Worm (Caenorhabditis elegans) whole organism, mixed stage, embryonic: ENCODE measurements around the gene xpb-1.

ENCODE experiments used
- M03D4.4 ChIP-seq: sonication (generic microtip); optimal IDR thresholded peaks from 2 replicates; lab custom pipeline; 2017; ENCODE audit warnings: mild to moderate bottlenecking, missing genetic modification characterization, missing compliant biosample characterization
- bed-3 ChIP-seq: fragments of 200-800 bp; sonication (Bioruptor generic); optimal IDR thresholded peaks from 3 replicates; lab custom pipeline; 2018; ENCODE audit warnings: mild to moderate bottlenecking, missing genetic modification characterization, moderate library complexity, missing compliant biosample characterization
- blmp-1 ChIP-seq: fragments of 150-350 bp; optimal IDR thresholded peaks from 2 replicates; lab custom pipeline; 2014; ENCODE audit warnings: missing biosample characterization, missing genetic modification characterization
- ceh-43 ChIP-seq: fragments of 200-800 bp; sonication (Bioruptor generic); optimal IDR thresholded peaks from 2 replicates; lab custom pipeline; 2018; ENCODE audit warnings: mild to moderate bottlenecking, missing genetic modification characterization, moderate library complexity, missing compliant biosample characterization
- ceh-83 ChIP-seq: fragments of 200-800 bp; sonication (Bioruptor generic); optimal IDR thresholded peaks from 2 replicates; lab custom pipeline; 2018; ENCODE audit warnings: mild to moderate bottlenecking, missing genetic modification characterization, missing compliant biosample characterization
- ces-1 ChIP-seq: fragments of 150-350 bp; optimal IDR thresholded peaks from 2 replicates; lab custom pipeline; 2014; ENCODE audit warnings: missing biosample characterization, missing genetic modification reagents, missing genetic modification characterization
- cnd-1 ChIP-seq: fragments of 200-800 bp; sonication (Bioruptor generic); optimal IDR thresholded peaks from 2 replicates; lab custom pipeline; 2018; ENCODE audit warnings: mild to moderate bottlenecking, missing genetic modification characterization, missing compliant biosample characterization
- drap-1 ChIP-seq: fragments of 200-800 bp; sonication (Bioruptor generic); optimal IDR thresholded peaks from 3 replicates; lab custom pipeline; 2018; ENCODE audit warnings: mild to moderate bottlenecking, missing genetic modification characterization, missing compliant biosample characterization
- elt-1 ChIP-seq: sonication (generic microtip); optimal IDR thresholded peaks from 2 replicates; lab custom pipeline; 2017; ENCODE audit warnings: missing genetic modification characterization, mild to moderate bottlenecking, missing compliant biosample characterization, antibody characterized with exemption, moderate library complexity, borderline replicate concordance; ENCODE audit not compliant: insufficient read depth
- elt-3 ChIP-seq: fragments of 150-350 bp; optimal IDR thresholded peaks from 2 replicates; lab custom pipeline; 2014; ENCODE audit warnings: missing biosample characterization, missing genetic modification characterization
- flh-1 ChIP-seq: fragments of 200-800 bp; sonication (Bioruptor generic); optimal IDR thresholded peaks from 2 replicates; lab custom pipeline; 2018; ENCODE audit warnings: mild to moderate bottlenecking, missing genetic modification characterization, moderate library complexity, missing compliant biosample characterization
- ham-2 ChIP-seq: fragments of 200-800 bp; sonication (Bioruptor generic); optimal IDR thresholded peaks from 2 replicates; lab custom pipeline; 2018; ENCODE audit warnings: mild to moderate bottlenecking, missing genetic modification characterization, missing compliant biosample characterization
- hlh-1 ChIP-seq: fragments of 150-350 bp; optimal IDR thresholded peaks from 2 replicates; lab custom pipeline; 2014; ENCODE audit warnings: missing biosample characterization, missing genetic modification reagents, missing genetic modification characterization
- lin-13 ChIP-seq: fragments of 150-350 bp; optimal IDR thresholded peaks from 2 replicates; lab custom pipeline; 2014; ENCODE audit warnings: missing biosample characterization, missing genetic modification characterization
- lin-32 ChIP-seq: fragments of 200-800 bp; sonication (Bioruptor generic); optimal IDR thresholded peaks from 2 replicates; lab custom pipeline; 2018; ENCODE audit warnings: mild to moderate bottlenecking, missing genetic modification characterization, missing compliant biosample characterization
- lsy-2 ChIP-seq: fragments of 150-350 bp; optimal IDR thresholded peaks from 2 replicates; lab custom pipeline; 2014; ENCODE audit warnings: missing biosample characterization, missing genetic modification characterization
- mab-5 ChIP-seq: fragments of 150-350 bp; optimal IDR thresholded peaks from 2 replicates; lab custom pipeline; 2014; ENCODE audit warnings: missing biosample characterization, missing genetic modification characterization
- mep-1 ChIP-seq: fragments of 150-350 bp; optimal IDR thresholded peaks from 2 replicates; lab custom pipeline; 2017; ENCODE audit warnings: missing biosample characterization, missing genetic modification reagents, missing genetic modification characterization, inconsistent platforms
- mls-2 ChIP-seq: sonication (generic microtip); optimal IDR thresholded peaks from 2 replicates; lab custom pipeline; 2016; ENCODE audit warnings: mild to moderate bottlenecking, missing genetic modification characterization, moderate library complexity, missing compliant biosample characterization
- nhr-12 ChIP-seq: fragments of 150-350 bp; optimal IDR thresholded peaks from 2 replicates; lab custom pipeline; 2014; ENCODE audit warnings: missing biosample characterization, missing genetic modification characterization
- nhr-2 ChIP-seq: fragments of 150-350 bp; optimal IDR thresholded peaks from 2 replicates; lab custom pipeline; 2014; ENCODE audit warnings: missing biosample characterization, missing genetic modification characterization
- nhr-237 ChIP-seq: fragments of 150-350 bp; optimal IDR thresholded peaks from 2 replicates; lab custom pipeline; 2014; ENCODE audit warnings: missing biosample characterization, missing genetic modification characterization
- nhr-28 ChIP-seq: fragments of 150-350 bp; optimal IDR thresholded peaks from 2 replicates; lab custom pipeline; 2014; ENCODE audit warnings: missing biosample characterization, missing genetic modification characterization
- pha-4 ChIP-seq: fragments of 150-350 bp; optimal IDR thresholded peaks from 2 replicates; lab custom pipeline; 2018; ENCODE audit warnings: missing biosample characterization, missing genetic modification reagents, missing genetic modification characterization
- sem-2 ChIP-seq: fragments of 200-800 bp; sonication (Bioruptor generic); optimal IDR thresholded peaks from 2 replicates; lab custom pipeline; 2018; ENCODE audit warnings: mild to moderate bottlenecking, missing genetic modification characterization, missing compliant biosample characterization
- snpc-4 ChIP-seq: fragments of 150-350 bp; optimal IDR thresholded peaks from 2 replicates; lab custom pipeline; 2014; ENCODE audit warnings: missing biosample characterization, missing genetic modification characterization
- sptf-1 ChIP-seq: sonication (generic microtip); optimal IDR thresholded peaks from 2 replicates; lab custom pipeline; 2017; ENCODE audit warnings: mild to moderate bottlenecking, missing genetic modification characterization, moderate library complexity, missing compliant biosample characterization
- tbx-8 ChIP-seq: fragments of 200-800 bp; sonication (Bioruptor generic); optimal IDR thresholded peaks from 2 replicates; lab custom pipeline; 2018; ENCODE audit warnings: mild to moderate bottlenecking, missing genetic modification characterization, moderate library complexity, missing compliant biosample characterization
- unc-120 ChIP-seq: sonication (generic microtip); optimal IDR thresholded peaks from 2 replicates; lab custom pipeline; 2017; ENCODE audit warnings: missing genetic modification characterization, missing compliant biosample characterization; ENCODE audit not compliant: poor library complexity, severe bottlenecking
- unc-39 ChIP-seq: fragments of 150-350 bp; optimal IDR thresholded peaks from 2 replicates; lab custom pipeline; 2014; ENCODE audit warnings: missing biosample characterization, missing genetic modification characterization
- unc-62 ChIP-seq: fragments of 150-350 bp; optimal IDR thresholded peaks from 2 replicates; lab custom pipeline; 2014; ENCODE audit warnings: missing biosample characterization, missing genetic modification reagents, missing genetic modification characterization
- zip-8 ChIP-seq: fragments of 150-350 bp; optimal IDR thresholded peaks from 2 replicates; lab custom pipeline; 2014; ENCODE audit warnings: missing biosample characterization, missing genetic modification characterization
- ztf-11 ChIP-seq: fragments of 150-350 bp; optimal IDR thresholded peaks from 2 replicates; lab custom pipeline; 2014; ENCODE audit warnings: missing biosample characterization, missing genetic modification characterization

xpb-1 gene

ce11 chrIII:11558251-11558650 is 31.8 kb downstream of the xpb-1 start:
- peak; percentile 4 for TF ChIP-seq sptf-1 (tag; lab: Kevin White, UChicago)
- TF ChIP-seq nhr-237 (tag; lab: Kevin White, UChicago): no peak
- TF ChIP-seq elt-1 (tag; lab: Kevin White, UChicago): peak; percentile 64
- TF ChIP-seq ceh-43 (GFP tag; lab: Kevin White, UChicago): peak; percentile 1
- peak; percentile 87 for TF ChIP-seq ham-2 (GFP tag; lab: Kevin White, UChicago)
- TF ChIP-seq drap-1: no peak
- no peak for TF ChIP-seq pha-4

DNA sequence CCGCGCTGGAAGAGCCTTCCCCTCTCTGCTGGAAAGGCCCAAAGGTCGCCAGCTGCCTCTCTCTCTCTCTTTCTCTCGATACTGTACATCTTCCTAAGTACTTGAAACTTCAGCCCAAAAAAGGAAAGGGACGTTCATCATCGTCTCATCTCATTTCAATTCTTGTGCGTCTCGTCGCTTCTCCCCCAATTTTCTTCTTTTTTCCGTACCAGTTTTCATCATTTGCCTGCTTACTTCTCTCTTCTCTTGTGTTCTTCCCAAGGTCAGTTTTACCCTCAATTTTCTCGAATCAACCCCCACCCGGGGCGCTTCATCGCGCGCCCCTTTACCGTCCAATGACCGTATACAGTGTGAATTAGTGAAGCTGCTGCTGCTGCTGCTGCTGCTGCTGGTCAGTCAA is 33.2 kb downstream of the xpb-1 start:
- TF ChIP-seq lsy-2 (tag; lab: Kevin White, UChicago): no peak
- TF ChIP-seq bed-3 (GFP tag; lab: Kevin White, UChicago): no peak
- TF ChIP-seq nhr-237 (tag; lab: Kevin White, UChicago): no peak
- no peak for TF ChIP-seq snpc-4
- TF ChIP-seq mep-1 (tag; lab: Kevin White, UChicago): no peak
- TF ChIP-seq unc-39 (tag; lab: Kevin White, UChicago): no peak
- no peak for TF ChIP-seq tbx-8 (GFP tag; lab: Kevin White, UChicago)
- TF ChIP-seq elt-3 (tag; lab: Kevin White, UChicago): no peak
- TF ChIP-seq mls-2 (tag; lab: Kevin White, UChicago): no peak
- no peak for TF ChIP-seq drap-1
- TF ChIP-seq M03D4.4 (tag; lab: Kevin White, UChicago): no peak
- TF ChIP-seq cnd-1: no peak
- TF ChIP-seq unc-120 (tag; lab: Kevin White, UChicago): no peak
- TF ChIP-seq ceh-83 (GFP tag; lab: Kevin White, UChicago): no peak
- no peak for TF ChIP-seq nhr-2
- TF ChIP-seq sptf-1 (tag; lab: Kevin White, UChicago): no peak
- TF ChIP-seq flh-1: no peak

DNA sequence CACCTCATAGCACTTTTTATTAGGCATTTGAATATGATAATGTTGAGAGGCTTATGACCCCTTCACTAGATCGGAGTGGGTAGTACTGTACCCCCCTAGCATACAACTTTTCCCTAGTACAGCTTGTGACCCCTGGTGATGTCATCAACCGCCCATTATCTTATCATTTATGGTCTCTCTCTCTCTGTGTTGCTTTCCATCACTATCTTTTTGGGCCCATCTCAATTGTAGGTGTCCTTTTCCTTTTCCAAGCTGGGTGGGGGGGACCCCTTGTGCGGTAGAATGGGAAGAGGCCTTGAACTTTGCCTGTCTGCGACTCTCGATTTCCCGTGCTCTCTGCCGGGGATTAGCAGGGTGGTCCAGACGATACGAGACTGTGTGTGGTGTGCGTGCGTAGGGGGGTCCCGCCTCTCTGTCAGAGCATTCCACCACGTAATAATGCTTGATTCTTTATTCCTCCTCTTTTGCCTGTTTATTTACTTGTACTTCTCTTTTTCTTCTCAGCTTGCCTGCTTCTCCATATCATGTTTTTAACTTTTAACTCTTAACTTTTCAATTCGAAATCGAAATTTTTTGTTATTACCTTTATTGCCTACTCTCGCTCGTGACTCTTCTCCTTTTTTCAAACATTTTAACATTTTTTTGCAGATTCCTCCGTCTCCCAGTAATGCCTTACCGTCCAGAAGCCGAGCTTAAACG is 34.2 kb downstream of the xpb-1 start, which contains the start of gene ztf-29:
Gene ztf-29, plus strand, starts transcription at position 649 of the 699 bp plus-strand sequence.
- TF ChIP-seq nhr-12 (no peak), elt-1 (tag; lab: Kevin White, UChicago) (peak; percentile 70), hlh-1 (tag; lab: Kevin White, UChicago) (no peak), ham-2 (GFP tag; lab: Kevin White, UChicago) (peak; percentile 49), sem-2 (GFP tag; lab: Kevin White, UChicago) (peak; percentile 28)

- TF ChIP-seq lin-13 (tag; lab: Kevin White, UChicago): no peak
- no peak for TF ChIP-seq ceh-83 (GFP tag; lab: Kevin White, UChicago)
- no peak for TF ChIP-seq unc-62 (GFP tag; lab: Kevin White, UChicago)
- TF ChIP-seq mep-1 (tag; lab: Kevin White, UChicago): no peak
- TF ChIP-seq ces-1 (GFP tag; lab: Kevin White, UChicago): no peak
- no peak for TF ChIP-seq pha-4
- no peak for TF ChIP-seq drap-1
- TF ChIP-seq nhr-237 (tag; lab: Kevin White, UChicago): no peak
- no peak for TF ChIP-seq unc-39 (tag; lab: Kevin White, UChicago)
Measured at ce11 chrIII:11561597-11561996, 35.1 kb downstream of the xpb-1 start.

DNA sequence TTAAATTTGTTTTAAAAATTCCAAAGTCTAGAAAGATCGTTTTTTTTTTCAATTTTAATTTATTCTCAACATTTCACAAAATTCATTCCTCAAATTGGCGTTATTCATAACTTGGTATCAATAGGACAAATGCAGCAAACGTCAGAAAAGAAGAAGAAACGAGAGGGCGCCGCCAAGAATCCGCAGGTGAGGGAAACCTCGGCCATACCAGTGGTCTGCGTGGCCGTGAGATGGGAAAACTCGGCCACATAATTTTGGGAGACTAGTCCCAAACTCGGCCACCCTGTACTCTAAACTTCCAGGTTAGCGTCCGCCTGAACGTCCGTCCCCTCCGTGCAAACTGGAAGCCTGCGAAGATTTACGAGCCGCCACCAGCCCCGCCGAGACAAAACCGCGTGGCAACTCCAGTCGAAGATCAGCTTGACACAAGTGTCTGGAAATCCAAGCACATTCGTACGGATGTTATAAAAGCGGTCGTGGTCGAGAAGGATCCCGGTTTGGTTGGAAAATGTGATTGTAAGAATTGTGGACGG is 37.0 kb downstream of the xpb-1 start, which contains the start of gene Y66D12A.11:
Gene Y66D12A.11, plus strand, starts transcription at position 51 of the 533 bp plus-strand sequence.
- TF ChIP-seq blmp-1 (tag; lab: Kevin White, UChicago) (no peak), unc-62 (GFP tag; lab: Kevin White, UChicago) (no peak), ceh-43 (GFP tag; lab: Kevin White, UChicago) (no peak), mep-1 (tag; lab: Kevin White, UChicago) (no peak), nhr-28 (tag; lab: Kevin White, UChicago) (no peak), zip-8 (tag; lab: Kevin White, UChicago) (no peak), ztf-11 (no peak), hlh-1 (tag; lab: Kevin White, UChicago) (no peak), mab-5 (no peak), elt-1 (tag; lab: Kevin White, UChicago) (no peak), unc-120 (tag; lab: Kevin White, UChicago) (no peak), ham-2 (GFP tag; lab: Kevin White, UChicago) (no peak), sptf-1 (tag; lab: Kevin White, UChicago) (no peak), flh-1 (no peak), tbx-8 (GFP tag; lab: Kevin White, UChicago) (no peak), ces-1 (GFP tag; lab: Kevin White, UChicago) (no peak), snpc-4 (no peak), ceh-83 (GFP tag; lab: Kevin White, UChicago) (no peak), lin-32 (no peak)
